Fruit fly (Drosophila melanogaster) whole organism, embryonic: ENCODE measurements around the gene CG4301.

Experiments used
- Blimp-1 ChIP-seq: fragments of 200-800 bp; sonication (Bioruptor generic); optimal IDR thresholded peaks from 3 replicates; lab custom pipeline; 2018; ENCODE audit warnings: missing biosample characterization, missing genetic modification characterization, mild to moderate bottlenecking, moderate library complexity, missing genetic modification reagents
- CG10979 ChIP-seq: fragments of 200-800 bp; sonication (Bioruptor generic); optimal IDR thresholded peaks from 2 replicates; lab custom pipeline; 2018; ENCODE audit warnings: missing biosample characterization, mild to moderate bottlenecking, missing genetic modification characterization, moderate library complexity
- CG11504 ChIP-seq: fragments of 200-800 bp; sonication (Bioruptor generic); optimal IDR thresholded peaks from 3 replicates; lab custom pipeline; 2019; ENCODE audit warnings: missing biosample characterization, mild to moderate bottlenecking, missing genetic modification characterization, moderate library complexity
- CG11695 ChIP-seq: fragments of 200-800 bp; sonication (Bioruptor generic); IDR thresholded peaks from 3 replicates; pipeline ENCODE4 v1.3.6; 2022; ENCODE audit warnings: missing biosample characterization, missing genetic modification characterization
- CG12071 ChIP-seq: fragments of 200-800 bp; sonication (Bioruptor generic); optimal IDR thresholded peaks from 3 replicates; lab custom pipeline; 2018; ENCODE audit warnings: missing biosample characterization, mild to moderate bottlenecking, missing genetic modification characterization
- CG14710 ChIP-seq: fragments of 200-800 bp; sonication (Bioruptor generic); optimal IDR thresholded peaks from 3 replicates; lab custom pipeline; 2019; ENCODE audit warnings: missing biosample characterization, mild to moderate bottlenecking, missing genetic modification characterization, moderate library complexity
- CG16813 ChIP-seq: fragments of 200-800 bp; sonication (Bioruptor generic); IDR thresholded peaks from 3 replicates; pipeline ENCODE4 v1.3.6; 2022; ENCODE audit warnings: missing biosample characterization, missing genetic modification characterization; ENCODE audit not compliant: partially characterized antibody
- CG1792 ChIP-seq: fragments of 200-800 bp; sonication (Bioruptor generic); optimal IDR thresholded peaks from 2 replicates; lab custom pipeline; 2016; ENCODE audit warnings: missing biosample characterization, missing genetic modification characterization
- CG2199 ChIP-seq: fragments of 200-800 bp; sonication (Bioruptor generic); IDR thresholded peaks from 3 replicates; pipeline ENCODE4 v1.3.6; 2022; ENCODE audit warnings: missing biosample characterization, missing genetic modification characterization
- CG2202 ChIP-seq: fragments of 200-800 bp; sonication (Bioruptor generic); optimal IDR thresholded peaks from 2 replicates; lab custom pipeline; 2018; ENCODE audit warnings: missing biosample characterization, mild to moderate bottlenecking, missing genetic modification characterization
- CG30020 ChIP-seq: fragments of 200-800 bp; optimal IDR thresholded peaks from 2 replicates; lab custom pipeline; 2019; ENCODE audit warnings: missing biosample characterization, mild to moderate bottlenecking, missing genetic modification characterization, moderate library complexity
- CG30403 ChIP-seq: fragments of 200-800 bp; sonication (Bioruptor generic); optimal IDR thresholded peaks from 3 replicates; lab custom pipeline; 2016; ENCODE audit warnings: missing biosample characterization, missing genetic modification characterization
- CG3281 ChIP-seq: fragments of 200-800 bp; sonication (Bioruptor generic); optimal IDR thresholded peaks from 3 replicates; lab custom pipeline; 2017; ENCODE audit warnings: missing biosample characterization, mild to moderate bottlenecking, missing genetic modification characterization
- CG34376 ChIP-seq: fragments of 200-800 bp; sonication (Bioruptor generic); optimal IDR thresholded peaks from 2 replicates; lab custom pipeline; 2018; ENCODE audit warnings: missing biosample characterization, mild to moderate bottlenecking, missing genetic modification characterization
- CG4328 ChIP-seq: fragments of 200-800 bp; sonication (Bioruptor generic); optimal IDR thresholded peaks from 3 replicates; lab custom pipeline; 2017; ENCODE audit warnings: missing biosample characterization, missing genetic modification reagents, missing genetic modification characterization
- CG7928 ChIP-seq: fragments of 200-800 bp; sonication (Bioruptor generic); optimal IDR thresholded peaks from 2 replicates; lab custom pipeline; 2017; ENCODE audit warnings: missing biosample characterization, mild to moderate bottlenecking, missing genetic modification characterization
- Chrac-16 ChIP-seq: fragments of 200-800 bp; sonication (Bioruptor generic); optimal IDR thresholded peaks from 3 replicates; lab custom pipeline; 2016; ENCODE audit warnings: missing biosample characterization, missing genetic modification characterization
- CrebB ChIP-seq: fragments of 200-800 bp; sonication (Bioruptor generic); optimal IDR thresholded peaks from 3 replicates; lab custom pipeline; 2018; ENCODE audit warnings: missing biosample characterization, mild to moderate bottlenecking, missing genetic modification characterization
- Ets97D ChIP-seq: fragments of 200-800 bp; sonication (Bioruptor generic); optimal IDR thresholded peaks from 3 replicates; lab custom pipeline; 2016; ENCODE audit warnings: missing biosample characterization, missing genetic modification characterization
- Hr51 ChIP-seq, 2 experiments: fragments of 200-800 bp; sonication (Bioruptor generic); optimal IDR thresholded peaks; 2 replicates in 1 of 2; 3 replicates in 1 of 2; lab custom pipeline; 2016 to 2018; ENCODE audit warnings: missing biosample characterization in 2 of 2, missing genetic modification characterization in 2 of 2, mild to moderate bottlenecking in 1 of 2, moderate library complexity in 1 of 2
- Jarid2 ChIP-seq: fragments of 200-800 bp; sonication (Bioruptor generic); optimal IDR thresholded peaks from 3 replicates; lab custom pipeline; 2017; ENCODE audit warnings: mild to moderate bottlenecking, missing biosample characterization, missing genetic modification reagents, missing genetic modification characterization
- Lhr ChIP-seq: fragments of 200-800 bp; sonication (Bioruptor generic); optimal IDR thresholded peaks from 3 replicates; lab custom pipeline; 2017; ENCODE audit warnings: mild to moderate bottlenecking, missing biosample characterization, missing genetic modification reagents, missing genetic modification characterization
- Lim3 ChIP-seq: fragments of 200-800 bp; sonication (Bioruptor generic); IDR thresholded peaks from 2 replicates; pipeline ENCODE4 v1.3.6; 2022; ENCODE audit warnings: missing biosample characterization, missing genetic modification characterization
- MESR4 ChIP-seq: fragments of 200-800 bp; sonication (Bioruptor generic); optimal IDR thresholded peaks from 2 replicates; lab custom pipeline; 2018; ENCODE audit warnings: missing biosample characterization, mild to moderate bottlenecking, missing genetic modification characterization, moderate library complexity
- Oli ChIP-seq: fragments of 200-800 bp; sonication (Bioruptor generic); optimal IDR thresholded peaks from 2 replicates; lab custom pipeline; 2018; ENCODE audit warnings: missing biosample characterization, mild to moderate bottlenecking, missing genetic modification characterization, moderate library complexity
- Pdp1 ChIP-seq, 2 experiments: fragments of 200-800 bp; sonication (Bioruptor generic); optimal IDR thresholded peaks; 3 replicates each; lab custom pipeline; 2016; ENCODE audit warnings: missing biosample characterization in 2 of 2, missing genetic modification characterization in 2 of 2, mild to moderate bottlenecking in 1 of 2, moderate library complexity in 1 of 2
- Scr ChIP-seq: fragments of 200-800 bp; sonication (Bioruptor generic); IDR thresholded peaks from 2 replicates; pipeline ENCODE4 v1.3.6; 2022; ENCODE audit warnings: missing biosample characterization, missing genetic modification characterization; ENCODE audit not compliant: partially characterized antibody
- Six4 ChIP-seq: fragments of 200-800 bp; sonication (Bioruptor generic); optimal IDR thresholded peaks from 2 replicates; lab custom pipeline; 2016; ENCODE audit warnings: missing biosample characterization, missing genetic modification characterization
- br ChIP-seq: fragments of >200 bp; optimal IDR thresholded peaks from 2 replicates; lab custom pipeline; 2017
- ci ChIP-seq: fragments of 200-800 bp; sonication (Bioruptor generic); IDR thresholded peaks from 3 replicates; pipeline ENCODE4 v1.3.6; 2022; ENCODE audit warnings: missing biosample characterization, missing genetic modification characterization
- crc ChIP-seq: fragments of 200-800 bp; sonication (Bioruptor generic); optimal IDR thresholded peaks from 2 replicates; lab custom pipeline; 2016; ENCODE audit warnings: missing biosample characterization, missing genetic modification characterization
- crp ChIP-seq, 2 experiments: fragments of 200-800 bp; sonication (Bioruptor generic); optimal IDR thresholded peaks; 2 replicates in 1 of 2; 3 replicates in 1 of 2; lab custom pipeline; 2017; ENCODE audit warnings: missing biosample characterization in 2 of 2, missing genetic modification characterization in 2 of 2, mild to moderate bottlenecking in 1 of 2, moderate library complexity in 1 of 2
- ems ChIP-seq: fragments of 200-800 bp; sonication (Bioruptor generic); optimal IDR thresholded peaks from 3 replicates; lab custom pipeline; 2016; ENCODE audit warnings: missing biosample characterization, missing genetic modification characterization
- insv ChIP-seq, 2 experiments: fragments of 200-800 bp; sonication (Bioruptor generic); optimal IDR thresholded peaks; 3 replicates each; lab custom pipeline; 2016 to 2018; ENCODE audit warnings: missing biosample characterization in 2 of 2, missing genetic modification characterization in 2 of 2
- nerfin-2 ChIP-seq: fragments of 200-800 bp; sonication (Bioruptor generic); IDR thresholded peaks from 2 replicates; pipeline ENCODE4 v1.3.6; 2022; ENCODE audit warnings: missing biosample characterization, missing genetic modification characterization; ENCODE audit not compliant: partially characterized antibody
- pan ChIP-seq, 4 experiments: fragments of >200 bp in 3 of 4; fragments of 200-800 bp in 1 of 4; sonication (Bioruptor generic) in 1 of 4; optimal IDR thresholded peaks in 3 of 4; IDR thresholded peaks in 1 of 4; 2 replicates each; pipeline versions ENCODE4 v1.3.6 to Lab custom; 2017 to 2022; ENCODE audit warnings: missing biosample characterization in 2 of 4, missing genetic modification characterization in 2 of 4, mixed read lengths in 1 of 4
- phol ChIP-seq: fragments of 200-800 bp; sonication (Bioruptor generic); optimal IDR thresholded peaks from 3 replicates; lab custom pipeline; 2018; ENCODE audit warnings: missing biosample characterization, mild to moderate bottlenecking, missing genetic modification characterization, moderate library complexity
- prd ChIP-seq, 3 experiments: fragments of >200 bp in 2 of 3; fragments of 200-800 bp in 1 of 3; sonication (Bioruptor generic) in 1 of 3; optimal IDR thresholded peaks in 2 of 3; IDR thresholded peaks in 1 of 3; 2 replicates in 2 of 3; 3 replicates in 1 of 3; pipeline versions ENCODE4 v1.3.6 to Lab custom; 2017 to 2022; ENCODE audit warnings: missing biosample characterization in 1 of 3, missing genetic modification characterization in 1 of 3
- repo ChIP-seq: fragments of 200-800 bp; sonication (Bioruptor generic); optimal IDR thresholded peaks from 2 replicates; lab custom pipeline; 2016; ENCODE audit warnings: missing biosample characterization, missing genetic modification characterization
- rib ChIP-seq: fragments of 200-800 bp; sonication (Bioruptor generic); IDR thresholded peaks from 2 replicates; pipeline ENCODE4 v1.3.6; 2022; ENCODE audit warnings: missing biosample characterization, missing genetic modification characterization
- run ChIP-seq: fragments of 200-800 bp; sonication (Bioruptor generic); optimal IDR thresholded peaks from 3 replicates; lab custom pipeline; 2018; ENCODE audit warnings: missing biosample characterization, mild to moderate bottlenecking, missing genetic modification characterization
- sens-2 ChIP-seq: fragments of 200-800 bp; sonication (Bioruptor generic); IDR thresholded peaks from 2 replicates; pipeline ENCODE4 v1.3.6; 2022; ENCODE audit warnings: missing biosample characterization, missing genetic modification characterization
- sug ChIP-seq: fragments of 200-800 bp; optimal IDR thresholded peaks from 2 replicates; lab custom pipeline; 2019; ENCODE audit warnings: missing biosample characterization, mild to moderate bottlenecking, missing genetic modification characterization, moderate library complexity
- unpg ChIP-seq: fragments of 200-800 bp; sonication (Bioruptor generic); optimal IDR thresholded peaks from 3 replicates; lab custom pipeline; 2018; ENCODE audit warnings: missing biosample characterization, mild to moderate bottlenecking, missing genetic modification characterization, moderate library complexity
- wdn ChIP-seq: fragments of 200-800 bp; sonication (Bioruptor generic); IDR thresholded peaks from 2 replicates; pipeline ENCODE4 v1.3.6; 2022; ENCODE audit warnings: missing biosample characterization, missing genetic modification characterization
- wek ChIP-seq: fragments of 200-800 bp; sonication (Bioruptor generic); optimal IDR thresholded peaks from 3 replicates; lab custom pipeline; 2018; ENCODE audit warnings: missing biosample characterization, mild to moderate bottlenecking, missing genetic modification characterization, moderate library complexity
- zfh1 ChIP-seq: fragments of 200-800 bp; sonication (Bioruptor generic); IDR thresholded peaks from 3 replicates; pipeline ENCODE4 v1.3.6; 2022; ENCODE audit warnings: missing biosample characterization, missing genetic modification characterization

CG4301 gene

DNA sequence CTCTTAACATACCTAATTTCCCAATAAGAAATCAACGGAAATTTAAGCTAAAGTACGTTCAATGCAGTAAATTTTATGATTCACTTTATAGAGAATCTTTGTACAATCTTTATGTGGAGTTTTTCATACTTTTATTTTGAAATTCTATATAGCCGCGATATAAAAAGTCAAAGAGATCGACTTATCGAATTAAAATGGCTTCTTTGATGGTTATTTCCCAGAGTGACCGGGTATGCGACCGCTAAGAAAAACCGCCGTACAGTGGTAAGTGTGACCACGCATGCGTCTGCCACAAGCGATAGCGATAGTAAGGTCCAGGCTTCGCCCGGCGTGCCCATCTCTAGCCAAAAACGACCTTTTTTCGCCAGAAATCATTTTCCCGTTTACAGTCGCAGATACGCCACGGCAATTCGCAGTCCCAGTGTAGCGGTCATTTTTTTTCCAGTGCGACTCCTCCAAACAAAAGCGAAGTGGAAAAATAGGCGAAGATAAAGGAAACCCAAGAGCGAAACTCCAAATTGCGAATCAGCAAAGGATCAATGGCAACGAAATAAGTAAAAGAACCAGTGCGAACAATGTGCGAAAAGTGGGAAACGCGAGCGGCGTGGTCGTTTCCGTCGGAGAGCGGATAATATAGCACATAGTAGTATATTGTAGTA, 17.3 kb downstream of the CG4301 start, which contains the start of gene hang (continued):
- TF ChIP-seq MESR4 (peak; percentile 88), CG1792 (GFP tag; lab: Kevin White, UChicago) (peak; percentile 10), CG11504 (tag; lab: Kevin White, UChicago) (peak; percentile 12), ci (GFP tag; lab: Robert Waterston, UW) (peak; percentile 75), Oli (tag; lab: Kevin White, UChicago) (no peak), sens-2 (GFP tag; lab: Robert Waterston, UW) (no peak), CG16813 (GFP tag; lab: Robert Waterston, UW) (peak; percentile 76), wek (peak; percentile 5), crp (GFP tag; optimal IDR thresholded peaks at IDR 0.05; lab: Kevin White, UChicago) (no peak), Hr51 (GFP tag; optimal IDR thresholded peaks at IDR 0.05; lab: Kevin White, UChicago) (peak in 1 of 2 experiments; percentile 56), insv (GFP tag; optimal IDR thresholded peaks at IDR 0.05; lab: Kevin White, UChicago) (peak in 1 of 2 experiments; percentile 75), CG2202 (tag; lab: Kevin White, UChicago) (peak; percentile 5), CG2199 (GFP tag; lab: Robert Waterston, UW) (0 out of 3 replicates have a peak, but pooled peaks have one; percentile 28), pan (optimal IDR thresholded peaks at IDR 0.05; lab: Kevin White, UChicago) (no peak), pan (GFP tag; optimal IDR thresholded peaks at IDR 0.05 in 1 of 2, IDR thresholded peaks at IDR 0.05 in 1 of 2) (no peak), Chrac-16 (GFP tag; lab: Kevin White, UChicago) (no peak), Pdp1 (GFP tag; optimal IDR thresholded peaks at IDR 0.05; lab: Kevin White, UChicago) (peak in 1 of 2 experiments; percentile 30), CG30020 (tag; lab: Kevin White, UChicago) (no peak), CG7928 (peak; percentile 25), Lim3 (no peak), crc (peak; percentile 1), CrebB (tag; lab: Kevin White, UChicago) (peak; percentile 56), br (lab: Kevin White, UChicago) (no peak), Blimp-1 (peak; percentile 34), CG3281 (GFP tag; lab: Kevin White, UChicago) (peak; percentile 53), CG12071 (peak; percentile 42), CG30403 (GFP tag; lab: Kevin White, UChicago) (peak; percentile 36), CG11695 (GFP tag; lab: Robert Waterston, UW) (0 out of 3 replicates have a peak, but pooled peaks have one; percentile 15), Six4 (GFP tag; lab: Kevin White, UChicago) (no peak), Jarid2 (peak; percentile 84), CG10979 (peak; percentile 24), run (tag; lab: Kevin White, UChicago) (no peak), unpg (GFP tag; lab: Kevin White, UChicago) (peak; percentile 39), rib (GFP tag; lab: Robert Waterston, UW) (peak; percentile 81), CG34376 (GFP tag; lab: Kevin White, UChicago) (peak; percentile 67), Scr (GFP tag; lab: Robert Waterston, UW) (peak; percentile 77), ems (GFP tag; lab: Kevin White, UChicago) (peak; percentile 60), nerfin-2 (peak; percentile 39), repo (GFP tag; lab: Kevin White, UChicago) (peak; percentile 47), CG4328 (no peak), phol (tag; lab: Kevin White, UChicago) (peak; percentile 94), CG14710 (peak; percentile 93), sug (tag; lab: Kevin White, UChicago) (peak; percentile 19), Lhr (peak; percentile 64), wdn (GFP tag; lab: Robert Waterston, UW) (0 out of 2 replicates have a peak, but pooled peaks have one; percentile 30), prd (optimal IDR thresholded peaks at IDR 0.05; lab: Kevin White, UChicago) (no peak), prd (GFP tag; IDR thresholded peaks at IDR 0.05; lab: Robert Waterston, UW) (peak; percentile 38; the same call in 2 of the 3 replicates), zfh1 (GFP tag; lab: Robert Waterston, UW) (peak; percentile 49; the same call in 1 of the 3 replicates), Ets97D (GFP tag; lab: Kevin White, UChicago) (peak; percentile 83)
